Worm (Caenorhabditis elegans) whole organism, L4 larva: ENCODE measurements around the gene R155.5.

ENCODE experiments used
- F49E8.2 ChIP-seq: sonication (generic microtip); optimal IDR thresholded peaks from 2 replicates; lab custom pipeline; 2016; ENCODE audit warnings: missing compliant biosample characterization, mild to moderate bottlenecking, missing genetic modification characterization, borderline replicate concordance
- T20F7.1 ChIP-seq: fragments of 200-800 bp; sonication (Bioruptor generic); optimal IDR thresholded peaks from 2 replicates; lab custom pipeline; 2018; ENCODE audit warnings: mild to moderate bottlenecking, missing genetic modification characterization, missing compliant biosample characterization
- Y48G9A.11 ChIP-seq: fragments of 200-800 bp; sonication (Bioruptor generic); IDR thresholded peaks from 2 replicates; pipeline ENCODE4 v1.3.6; 2022; ENCODE audit warnings: missing genetic modification reagents, missing genetic modification characterization, missing compliant biosample characterization
- ZK546.5 ChIP-seq, 2 experiments: sonication (generic microtip); optimal IDR thresholded peaks; 2 replicates each; lab custom pipeline; 2017; ENCODE audit warnings: missing biosample characterization in 2 of 2, missing genetic modification characterization in 2 of 2
- aha-1 ChIP-seq: fragments of 150-350 bp; peaks from one replicate; lab custom pipeline; 2014; ENCODE audit warnings: missing biosample characterization, missing genetic modification characterization
- ceh-20 ChIP-seq: fragments of 200-800 bp; sonication (Bioruptor generic); IDR thresholded peaks from 2 replicates; pipeline ENCODE4 v1.3.6; 2022; ENCODE audit warnings: missing genetic modification reagents, missing genetic modification characterization, missing compliant biosample characterization
- ceh-44 ChIP-seq: fragments of 200-800 bp; sonication (Bioruptor generic); IDR thresholded peaks from 2 replicates; pipeline ENCODE4 v1.3.6; 2022; ENCODE audit warnings: missing genetic modification reagents, missing genetic modification characterization, missing compliant biosample characterization
- ceh-62 ChIP-seq: sonication (generic microtip); optimal IDR thresholded peaks from 2 replicates; lab custom pipeline; 2017; ENCODE audit warnings: missing biosample characterization, missing genetic modification characterization
- ces-1 ChIP-seq: fragments of 150-350 bp; sonication (generic microtip); optimal IDR thresholded peaks from 4 replicates; lab custom pipeline; 2014; ENCODE audit warnings: missing biosample characterization, missing genetic modification reagents, missing genetic modification characterization
- ctbp-1 ChIP-seq: fragments of 200-800 bp; sonication (Bioruptor generic); IDR thresholded peaks from 2 replicates; pipeline ENCODE4 v1.3.6; 2022; ENCODE audit warnings: missing genetic modification reagents, missing genetic modification characterization, missing compliant biosample characterization
- daf-16 ChIP-seq, 3 experiments: sonication (generic microtip); optimal IDR thresholded peaks; 2 replicates each; lab custom pipeline; 2016 to 2017; ENCODE audit warnings: missing genetic modification characterization in 3 of 3, missing genetic modification reagents in 3 of 3, mild to moderate bottlenecking in 2 of 3, missing compliant biosample characterization in 2 of 3, missing biosample characterization in 1 of 3, moderate library complexity in 1 of 3
- daf-8 ChIP-seq: fragments of 200-800 bp; sonication (Bioruptor generic); IDR thresholded peaks from 2 replicates; pipeline ENCODE4 v1.3.6; 2022; ENCODE audit warnings: missing genetic modification characterization, missing compliant biosample characterization
- dmd-9 ChIP-seq: fragments of 200-800 bp; sonication (Bioruptor generic); IDR thresholded peaks from 2 replicates; pipeline ENCODE4 v1.3.6; 2022; ENCODE audit warnings: missing genetic modification reagents, missing genetic modification characterization, missing compliant biosample characterization
- dpl-1 ChIP-seq: fragments of 150-350 bp; optimal IDR thresholded peaks from 2 replicates; lab custom pipeline; 2014; ENCODE audit warnings: missing biosample characterization, missing genetic modification reagents, missing genetic modification characterization
- duxl-1 ChIP-seq: sonication (generic microtip); optimal IDR thresholded peaks from 2 replicates; lab custom pipeline; 2016; ENCODE audit warnings: mild to moderate bottlenecking, missing genetic modification characterization, moderate library complexity, missing compliant biosample characterization; ENCODE audit not compliant: poor library complexity
- egl-27 ChIP-seq: sonication (generic microtip); optimal IDR thresholded peaks from 3 replicates; lab custom pipeline; 2017; ENCODE audit warnings: missing biosample characterization, missing genetic modification reagents, missing genetic modification characterization
- egl-43 ChIP-seq: fragments of 200-800 bp; sonication (Bioruptor generic); IDR thresholded peaks from 2 replicates; pipeline ENCODE4 v1.3.6; 2022; ENCODE audit warnings: missing genetic modification reagents, missing genetic modification characterization, missing compliant biosample characterization
- fkh-10 ChIP-seq: fragments of 150-350 bp; optimal IDR thresholded peaks from 2 replicates; lab custom pipeline; 2014; ENCODE audit warnings: missing biosample characterization, missing genetic modification reagents, missing genetic modification characterization
- fos-1 ChIP-seq: fragments of 150-350 bp; optimal IDR thresholded peaks from 2 replicates; lab custom pipeline; 2014; ENCODE audit warnings: missing biosample characterization, missing genetic modification characterization
- gei-8 ChIP-seq: fragments of 200-800 bp; sonication (Bioruptor generic); optimal IDR thresholded peaks from 2 replicates; lab custom pipeline; 2018; ENCODE audit warnings: mild to moderate bottlenecking, missing genetic modification characterization, missing compliant biosample characterization
- hif-1 ChIP-seq, 2 experiments: sonication (generic microtip); optimal IDR thresholded peaks; 2 replicates each; lab custom pipeline; 2016 to 2017; ENCODE audit warnings: missing compliant biosample characterization in 2 of 2, missing genetic modification characterization in 2 of 2, missing genetic modification reagents in 2 of 2, missing genotype in 2 of 2, mild to moderate bottlenecking in 1 of 2
- hmg-1.1 ChIP-seq: fragments of 200-800 bp; sonication (Bioruptor generic); IDR thresholded peaks from 2 replicates; pipeline ENCODE4 v1.3.6; 2022; ENCODE audit warnings: missing genetic modification reagents, missing genetic modification characterization, missing compliant biosample characterization
- jun-1 ChIP-seq: fragments of 150-350 bp; optimal IDR thresholded peaks from 2 replicates; lab custom pipeline; 2014; ENCODE audit warnings: missing biosample characterization, missing genetic modification reagents, missing genetic modification characterization
- lim-7 ChIP-seq: fragments of 200-800 bp; sonication (Bioruptor generic); IDR thresholded peaks from 2 replicates; pipeline ENCODE4 v1.3.6; 2022; ENCODE audit warnings: missing genetic modification characterization, missing compliant biosample characterization
- lin-1 ChIP-seq: fragments of 200-800 bp; sonication (Bioruptor generic); IDR thresholded peaks from 2 replicates; pipeline ENCODE4 v1.3.6; 2022; ENCODE audit warnings: missing genetic modification reagents, missing genetic modification characterization, missing compliant biosample characterization
- lin-13 ChIP-seq: fragments of 150-350 bp; optimal IDR thresholded peaks from 2 replicates; lab custom pipeline; 2014; ENCODE audit warnings: missing biosample characterization, missing genetic modification reagents, missing genetic modification characterization
- lir-3 ChIP-seq: sonication (generic microtip); optimal IDR thresholded peaks from 2 replicates; lab custom pipeline; 2016; ENCODE audit warnings: mild to moderate bottlenecking, missing genetic modification characterization, missing compliant biosample characterization
- mdt-29 ChIP-seq: fragments of 200-800 bp; sonication (Bioruptor generic); IDR thresholded peaks from 2 replicates; pipeline ENCODE4 v1.3.6; 2022; ENCODE audit warnings: missing genetic modification reagents, missing genetic modification characterization, missing compliant biosample characterization
- mxl-2 ChIP-seq: fragments of 200-800 bp; sonication (Bioruptor generic); conservative IDR thresholded peaks from 2 replicates; pipeline ENCODE4 v1.3.6; 2022; ENCODE audit warnings: missing genetic modification reagents, missing genetic modification characterization, missing compliant biosample characterization
- mxl-3 ChIP-seq: fragments of 200-800 bp; sonication (Bioruptor generic); optimal IDR thresholded peaks from 2 replicates; lab custom pipeline; 2018; ENCODE audit warnings: mild to moderate bottlenecking, missing genetic modification characterization, missing compliant biosample characterization
- nhr-10 ChIP-seq: fragments of 150-350 bp; optimal IDR thresholded peaks from 2 replicates; lab custom pipeline; 2014; ENCODE audit warnings: missing biosample characterization, missing genetic modification characterization
- nhr-11 ChIP-seq: fragments of 150-350 bp; optimal IDR thresholded peaks from 2 replicates; lab custom pipeline; 2014; ENCODE audit warnings: missing biosample characterization, missing genetic modification characterization
- nhr-25 ChIP-seq: sonication (generic microtip); optimal IDR thresholded peaks from 2 replicates; lab custom pipeline; 2017; ENCODE audit warnings: missing genetic modification characterization, mild to moderate bottlenecking, missing compliant biosample characterization, antibody characterized with exemption, moderate library complexity, borderline replicate concordance; ENCODE audit not compliant: insufficient read depth
- nhr-42 ChIP-seq: fragments of 200-800 bp; sonication (Bioruptor generic); IDR thresholded peaks from 2 replicates; pipeline ENCODE4 v1.3.6; 2022; ENCODE audit warnings: missing genetic modification characterization, missing compliant biosample characterization
- set-16 ChIP-seq: fragments of 200-800 bp; sonication (Bioruptor generic); IDR thresholded peaks from 2 replicates; pipeline ENCODE4 v1.3.6; 2022; ENCODE audit warnings: missing genetic modification reagents, missing genetic modification characterization, missing compliant biosample characterization
- skn-1 ChIP-seq: fragments of 150-350 bp; optimal IDR thresholded peaks from 2 replicates; lab custom pipeline; 2014; ENCODE audit warnings: missing biosample characterization, missing genetic modification characterization
- snpc-4 ChIP-seq: fragments of 150-350 bp; optimal IDR thresholded peaks from 2 replicates; lab custom pipeline; 2014; ENCODE audit warnings: missing biosample characterization, missing genetic modification characterization
- tra-1 ChIP-seq: fragments of 200-800 bp; sonication (Bioruptor generic); IDR thresholded peaks from 2 replicates; pipeline ENCODE4 v1.3.6; 2022; ENCODE audit warnings: missing genetic modification reagents, missing genetic modification characterization, missing compliant biosample characterization
- unc-62 ChIP-seq, 3 experiments: fragments of 150-350 bp in 1 of 3; sonication (generic microtip); optimal IDR thresholded peaks in 2 of 3; peaks in 1 of 3; 1 replicate in 1 of 3; 2 replicates in 2 of 3; lab custom pipeline; 2014 to 2017; ENCODE audit warnings: missing biosample characterization in 3 of 3, missing genetic modification characterization in 3 of 3, missing genetic modification reagents in 3 of 3, missing genotype in 1 of 3
- zag-1 ChIP-seq: fragments of 150-350 bp; optimal IDR thresholded peaks from 2 replicates; lab custom pipeline; 2014; ENCODE audit warnings: missing biosample characterization, missing genetic modification characterization
- zfp-2 ChIP-seq: sonication (generic microtip); optimal IDR thresholded peaks from 2 replicates; lab custom pipeline; 2016; ENCODE audit warnings: mild to moderate bottlenecking, missing genetic modification characterization, missing compliant biosample characterization

Gene R155.5

ce11 chrIII:1977424-1977823, 7.1 kb upstream of the R155.5 start:
- TF ChIP-seq nhr-25 (tag; lab: Kevin White, UChicago) (no peak), mxl-2 (GFP tag; lab: Robert Waterston, UW) (no peak), lim-7 (GFP tag; lab: Robert Waterston, UW) (no peak), hif-1 (tag; optimal IDR thresholded peaks at IDR 0.05; lab: Kevin White, UChicago) (no peak), tra-1 (GFP tag; lab: Robert Waterston, UW) (no peak), aha-1 (tag; lab: Kevin White, UChicago) (peak; percentile 17), nhr-11 (tag; lab: Kevin White, UChicago) (no peak), lin-1 (no peak), jun-1 (tag; lab: Kevin White, UChicago) (no peak), mxl-3 (no peak), ctbp-1 (GFP tag; lab: Robert Waterston, UW) (no peak), unc-62 (GFP tag; optimal IDR thresholded peaks at IDR 0.05 in 1 of 2; lab: Kevin White, UChicago) (peak in 1 of 2 experiments; percentile 96), unc-62 (tag; optimal IDR thresholded peaks at IDR 0.05; lab: Kevin White, UChicago) (no peak), F49E8.2 (tag; lab: Kevin White, UChicago) (no peak), daf-8 (GFP tag; lab: Robert Waterston, UW) (no peak)

- TF ChIP-seq egl-27 (tag; lab: Kevin White, UChicago) (no peak), mxl-2 (GFP tag; lab: Robert Waterston, UW) (no peak), unc-62 (GFP tag; optimal IDR thresholded peaks at IDR 0.05 in 1 of 2; lab: Kevin White, UChicago) (no peak), unc-62 (tag; optimal IDR thresholded peaks at IDR 0.05; lab: Kevin White, UChicago) (no peak), gei-8 (GFP tag; lab: Kevin White, UChicago) (no peak), daf-16 (GFP tag; optimal IDR thresholded peaks at IDR 0.05; lab: Kevin White, UChicago) (no peak), daf-16 (tag; optimal IDR thresholded peaks at IDR 0.05; lab: Kevin White, UChicago) (no peak), skn-1 (tag; lab: Kevin White, UChicago) (no peak), nhr-42 (GFP tag; lab: Robert Waterston, UW) (no peak), dmd-9 (GFP tag; lab: Robert Waterston, UW) (no peak), nhr-25 (tag; lab: Kevin White, UChicago) (no peak), Y48G9A.11 (GFP tag; lab: Robert Waterston, UW) (no peak), nhr-10 (tag; lab: Kevin White, UChicago) (no peak), ceh-20 (GFP tag; lab: Robert Waterston, UW) (no peak), mdt-29 (GFP tag; lab: Robert Waterston, UW) (no peak), ceh-62 (no peak), lin-13 (GFP tag; lab: Kevin White, UChicago) (no peak), hmg-1.1 (GFP tag; lab: Robert Waterston, UW) (no peak), ces-1 (GFP tag; lab: Kevin White, UChicago) (no peak), dpl-1 (GFP tag; lab: Kevin White, UChicago) (no peak), hif-1 (tag; optimal IDR thresholded peaks at IDR 0.05; lab: Kevin White, UChicago) (no peak)
Measured at ce11 chrIII:1976642-1977041, 6.3 kb upstream of the R155.5 start, which contains the start of gene R155.3. R155.3 (minus strand) TSS chrIII:1976742.

- TF ChIP-seq set-16 (GFP tag; lab: Robert Waterston, UW) (peak; percentile 73), ceh-44 (GFP tag; lab: Robert Waterston, UW) (no peak), ces-1 (GFP tag; lab: Kevin White, UChicago) (no peak), egl-43 (GFP tag; lab: Robert Waterston, UW) (peak; percentile 52; the same call in 1 of the 2 replicates)
Measured at ce11 chrIII:1975992-1976391, 5.7 kb upstream of the R155.5 start.

ce11 chrIII:1969802-1970201, 531 bp downstream of the R155.5 start, which contains the start of gene moa-1:
moa-1 (minus strand) TSS chrIII:1969902.
- TF ChIP-seq fos-1 (tag; lab: Kevin White, UChicago) (no peak), jun-1 (tag; lab: Kevin White, UChicago) (no peak), fkh-10 (GFP tag; lab: Kevin White, UChicago) (no peak), daf-8 (GFP tag; lab: Robert Waterston, UW) (no peak), ZK546.5 (tag; optimal IDR thresholded peaks at IDR 0.05; lab: Kevin White, UChicago) (no peak), snpc-4 (tag; lab: Kevin White, UChicago) (no peak), unc-62 (GFP tag; optimal IDR thresholded peaks at IDR 0.05 in 1 of 2; lab: Kevin White, UChicago) (no peak), unc-62 (tag; optimal IDR thresholded peaks at IDR 0.05; lab: Kevin White, UChicago) (no peak), ceh-62 (no peak), zag-1 (no peak), mxl-2 (GFP tag; lab: Robert Waterston, UW) (no peak), zfp-2 (no peak), gei-8 (GFP tag; lab: Kevin White, UChicago) (no peak), nhr-10 (tag; lab: Kevin White, UChicago) (no peak), hmg-1.1 (GFP tag; lab: Robert Waterston, UW) (no peak), duxl-1 (tag; lab: Kevin White, UChicago) (no peak), lir-3 (tag; lab: Kevin White, UChicago) (no peak), T20F7.1 (no peak)
